Fruit fly (Drosophila melanogaster) whole organism, embryonic: Measurements from ENCODE around the gene CG15515.

Experiments
- Ada2b ChIP-seq: fragments of 200-800 bp; sonication (Bioruptor generic); IDR thresholded peaks from 2 replicates; pipeline ENCODE4 v1.3.6; 2022; ENCODE audit warnings: missing biosample characterization, missing genetic modification characterization
- Antp ChIP-seq: fragments of 200-800 bp; sonication (Bioruptor generic); optimal IDR thresholded peaks from 3 replicates; lab custom pipeline; 2016; ENCODE audit warnings: missing biosample characterization, missing genetic modification characterization
- Asciz ChIP-seq: fragments of 200-800 bp; sonication (Bioruptor generic); optimal IDR thresholded peaks from 2 replicates; lab custom pipeline; 2017; ENCODE audit warnings: missing biosample characterization, mild to moderate bottlenecking, missing genetic modification characterization, missing genetic modification reagents
- Atf-2 ChIP-seq: fragments of 200-800 bp; sonication (Bioruptor generic); optimal IDR thresholded peaks from 2 replicates; lab custom pipeline; 2016; ENCODE audit warnings: missing biosample characterization, missing genetic modification characterization
- B-H1 ChIP-seq: fragments of 200-800 bp; sonication (Bioruptor generic); IDR thresholded peaks from 3 replicates; pipeline ENCODE4 v1.3.6; 2022; ENCODE audit warnings: missing biosample characterization, missing genetic modification characterization
- CG10654 ChIP-seq: fragments of 200-800 bp; sonication (Bioruptor generic); optimal IDR thresholded peaks from 2 replicates; lab custom pipeline; 2016; ENCODE audit warnings: missing biosample characterization, missing genetic modification characterization
- CG12744 ChIP-seq: fragments of 200-800 bp; sonication (Bioruptor generic); optimal IDR thresholded peaks from 2 replicates; lab custom pipeline; 2016; ENCODE audit warnings: missing biosample characterization, missing genetic modification characterization
- CG15514 ChIP-seq: fragments of 200-800 bp; sonication (Bioruptor generic); optimal IDR thresholded peaks from 3 replicates; lab custom pipeline; 2017; ENCODE audit warnings: missing biosample characterization, missing genetic modification characterization, mild to moderate bottlenecking, moderate library complexity, missing genetic modification reagents
- CG17802 ChIP-seq: fragments of 200-800 bp; sonication (Bioruptor generic); optimal IDR thresholded peaks from 2 replicates; lab custom pipeline; 2018; ENCODE audit warnings: missing biosample characterization, mild to moderate bottlenecking, missing genetic modification characterization, moderate library complexity
- CG2889 ChIP-seq: fragments of 200-800 bp; sonication (Bioruptor generic); IDR thresholded peaks from 3 replicates; pipeline ENCODE4 v1.3.6; 2022; ENCODE audit warnings: missing biosample characterization, missing genetic modification characterization
- CG32767 ChIP-seq: fragments of 200-800 bp; sonication (Bioruptor generic); IDR thresholded peaks from 2 replicates; pipeline ENCODE4 v1.3.6; 2022; ENCODE audit warnings: missing biosample characterization, missing genetic modification characterization
- CG3407 ChIP-seq: fragments of 200-800 bp; sonication (Bioruptor generic); optimal IDR thresholded peaks from 2 replicates; lab custom pipeline; 2018; ENCODE audit warnings: missing biosample characterization, mild to moderate bottlenecking, missing genetic modification characterization
- CG3847 ChIP-seq: fragments of 200-800 bp; sonication (Bioruptor generic); IDR thresholded peaks from 2 replicates; pipeline ENCODE4 v1.3.6; 2022; ENCODE audit warnings: missing biosample characterization, missing genetic modification characterization
- CG7839 ChIP-seq: fragments of 200-800 bp; sonication (Bioruptor generic); optimal IDR thresholded peaks from 3 replicates; lab custom pipeline; 2018; ENCODE audit warnings: missing biosample characterization, mild to moderate bottlenecking, missing genetic modification characterization, moderate library complexity
- CG8290 ChIP-seq, 3 experiments: fragments of 200-800 bp; sonication (Bioruptor generic); optimal IDR thresholded peaks; 2 replicates each; lab custom pipeline; 2016 to 2019; ENCODE audit warnings: missing biosample characterization in 3 of 3, missing genetic modification characterization in 3 of 3, mild to moderate bottlenecking in 2 of 3, moderate library complexity in 1 of 3
- CG8478 ChIP-seq: fragments of >200 bp; optimal IDR thresholded peaks from 2 replicates; lab custom pipeline; 2018
- Chrac-16 ChIP-seq: fragments of 200-800 bp; sonication (Bioruptor generic); optimal IDR thresholded peaks from 3 replicates; lab custom pipeline; 2016; ENCODE audit warnings: missing biosample characterization, missing genetic modification characterization
- Dip3 ChIP-seq: fragments of 200-800 bp; sonication (Bioruptor generic); optimal IDR thresholded peaks from 3 replicates; lab custom pipeline; 2016; ENCODE audit warnings: missing biosample characterization, missing genetic modification characterization
- Doc3 ChIP-seq: fragments of 200-800 bp; sonication (Bioruptor generic); IDR thresholded peaks from 3 replicates; pipeline ENCODE4 v1.3.6; 2022; ENCODE audit warnings: missing biosample characterization, missing genetic modification characterization; ENCODE audit not compliant: partially characterized antibody
- E2f2 ChIP-seq: fragments of 200-800 bp; sonication (Bioruptor generic); IDR thresholded peaks from 2 replicates; pipeline ENCODE4 v1.3.6; 2022; ENCODE audit warnings: missing biosample characterization, missing genetic modification characterization
- Gug ChIP-seq: fragments of 200-800 bp; sonication (Bioruptor generic); IDR thresholded peaks from 4 replicates; pipeline ENCODE4 v1.3.6; 2022; ENCODE audit warnings: missing biosample characterization, missing genetic modification characterization
- HmgD ChIP-seq: fragments of 200-800 bp; sonication (Bioruptor generic); optimal IDR thresholded peaks from 3 replicates; lab custom pipeline; 2016; ENCODE audit warnings: missing biosample characterization, missing genetic modification characterization
- HmgZ ChIP-seq: fragments of 200-800 bp; sonication (Bioruptor generic); optimal IDR thresholded peaks from 2 replicates; lab custom pipeline; 2018; ENCODE audit warnings: missing biosample characterization, mild to moderate bottlenecking, missing genetic modification characterization
- MBD-R2 ChIP-seq: fragments of 200-800 bp; sonication (Bioruptor generic); IDR thresholded peaks from 2 replicates; pipeline ENCODE4 v1.3.6; 2022; ENCODE audit warnings: missing biosample characterization, missing genetic modification characterization
- Meics ChIP-seq: fragments of 200-800 bp; sonication (Bioruptor generic); optimal IDR thresholded peaks from 2 replicates; lab custom pipeline; 2017; ENCODE audit warnings: missing biosample characterization, mild to moderate bottlenecking, missing genetic modification characterization
- Mrtf ChIP-seq: fragments of 200-800 bp; sonication (Bioruptor generic); IDR thresholded peaks from 3 replicates; pipeline ENCODE4 v1.3.6; 2022; ENCODE audit warnings: missing biosample characterization, missing genetic modification characterization
- Neu2 ChIP-seq: fragments of 200-800 bp; sonication (Bioruptor generic); optimal IDR thresholded peaks from 3 replicates; lab custom pipeline; 2016; ENCODE audit warnings: missing biosample characterization, missing genetic modification characterization, borderline replicate concordance
- Spps ChIP-seq: fragments of 200-800 bp; sonication (Bioruptor generic); optimal IDR thresholded peaks from 2 replicates; lab custom pipeline; 2018; ENCODE audit warnings: missing biosample characterization, mild to moderate bottlenecking, missing genetic modification characterization
- Ssrp ChIP-seq: fragments of 200-800 bp; sonication (Bioruptor generic); optimal IDR thresholded peaks from 2 replicates; lab custom pipeline; 2018; ENCODE audit warnings: missing biosample characterization, mild to moderate bottlenecking, missing genetic modification characterization, moderate library complexity
- Vsx1 ChIP-seq: fragments of 200-800 bp; sonication (Bioruptor generic); optimal IDR thresholded peaks from 2 replicates; lab custom pipeline; 2017; ENCODE audit warnings: missing biosample characterization, mild to moderate bottlenecking, missing genetic modification characterization, missing genetic modification reagents
- bowl ChIP-seq: fragments of 200-800 bp; sonication (Bioruptor generic); IDR thresholded peaks from 2 replicates; pipeline ENCODE4 v1.3.6; 2022; ENCODE audit warnings: missing biosample characterization, missing genetic modification characterization
- cas ChIP-seq: fragments of 200-800 bp; sonication (Bioruptor generic); IDR thresholded peaks from 2 replicates; pipeline ENCODE4 v1.3.6; 2022; ENCODE audit warnings: missing biosample characterization, missing genetic modification characterization
- cg ChIP-seq: fragments of 200-800 bp; sonication (Bioruptor generic); optimal IDR thresholded peaks from 3 replicates; lab custom pipeline; 2019; ENCODE audit warnings: missing biosample characterization, mild to moderate bottlenecking, missing genetic modification characterization, moderate library complexity
- chinmo ChIP-seq: fragments of 200-800 bp; sonication (Bioruptor generic); IDR thresholded peaks from 4 replicates; pipeline ENCODE4 v1.3.6; 2022; ENCODE audit warnings: missing biosample characterization, missing genetic modification characterization; ENCODE audit not compliant: partially characterized antibody
- croc ChIP-seq: fragments of 200-800 bp; sonication (Bioruptor generic); conservative IDR thresholded peaks from 3 replicates; pipeline ENCODE4 v1.3.6; 2022; ENCODE audit warnings: missing biosample characterization, missing genetic modification characterization
- cwo ChIP-seq: fragments of 200-800 bp; sonication (Bioruptor generic); optimal IDR thresholded peaks from 3 replicates; lab custom pipeline; 2017; ENCODE audit warnings: missing biosample characterization, missing genetic modification characterization, mild to moderate bottlenecking, moderate library complexity, missing genetic modification reagents
- dan ChIP-seq: fragments of 200-800 bp; sonication (Bioruptor generic); IDR thresholded peaks from 2 replicates; pipeline ENCODE4 v1.3.6; 2022; ENCODE audit warnings: missing biosample characterization, missing genetic modification characterization
- dm ChIP-seq: fragments of 200-800 bp; sonication (Bioruptor generic); optimal IDR thresholded peaks from 3 replicates; lab custom pipeline; 2016; ENCODE audit warnings: missing biosample characterization, missing genetic modification characterization
- ems ChIP-seq: fragments of 200-800 bp; sonication (Bioruptor generic); optimal IDR thresholded peaks from 3 replicates; lab custom pipeline; 2016; ENCODE audit warnings: missing biosample characterization, missing genetic modification characterization
- en ChIP-seq: fragments of 200-800 bp; sonication (Bioruptor generic); optimal IDR thresholded peaks from 2 replicates; lab custom pipeline; 2016; ENCODE audit warnings: missing biosample characterization, missing genetic modification characterization
- fd102C ChIP-seq: fragments of 200-800 bp; sonication (Bioruptor generic); optimal IDR thresholded peaks from 2 replicates; lab custom pipeline; 2018; ENCODE audit warnings: missing biosample characterization, mild to moderate bottlenecking, missing genetic modification characterization, moderate library complexity
- hkb ChIP-seq, 2 experiments: fragments of 200-800 bp in 1 of 2; fragments of >200 bp in 1 of 2; sonication (Bioruptor generic) in 1 of 2; IDR thresholded peaks in 1 of 2; optimal IDR thresholded peaks in 1 of 2; 2 replicates each; pipeline versions ENCODE4 v1.3.6 to Lab custom; 2017 to 2022; ENCODE audit warnings: missing biosample characterization in 1 of 2, missing genetic modification characterization in 1 of 2
- kay ChIP-seq: fragments of 200-800 bp; sonication (Bioruptor generic); optimal IDR thresholded peaks from 2 replicates; lab custom pipeline; 2016; ENCODE audit warnings: missing biosample characterization, missing genetic modification characterization
- kni ChIP-seq: fragments of 200-800 bp; sonication (Bioruptor generic); optimal IDR thresholded peaks from 3 replicates; lab custom pipeline; 2017; ENCODE audit warnings: mild to moderate bottlenecking, missing biosample characterization, missing genetic modification reagents, missing genetic modification characterization
- lilli ChIP-seq: fragments of 200-800 bp; sonication (Bioruptor generic); optimal IDR thresholded peaks from 3 replicates; lab custom pipeline; 2016; ENCODE audit warnings: missing biosample characterization, missing genetic modification characterization
- phol ChIP-seq: fragments of 200-800 bp; sonication (Bioruptor generic); optimal IDR thresholded peaks from 3 replicates; lab custom pipeline; 2018; ENCODE audit warnings: missing biosample characterization, mild to moderate bottlenecking, missing genetic modification characterization, moderate library complexity
- sr ChIP-seq: fragments of 200-800 bp; sonication (Bioruptor generic); IDR thresholded peaks from 3 replicates; pipeline ENCODE4 v1.3.6; 2022; ENCODE audit warnings: missing biosample characterization, missing genetic modification characterization
- tna ChIP-seq: fragments of 200-800 bp; sonication (Bioruptor generic); IDR thresholded peaks from 2 replicates; pipeline ENCODE4 v1.3.6; 2022; ENCODE audit warnings: missing biosample characterization, missing genetic modification characterization; ENCODE audit not compliant: partially characterized antibody
- twi ChIP-seq: fragments of 200-800 bp; optimal IDR thresholded peaks from 2 replicates; lab custom pipeline; 2019; ENCODE audit warnings: missing biosample characterization, mild to moderate bottlenecking, missing genetic modification characterization, moderate library complexity
- vnd ChIP-seq: fragments of 200-800 bp; sonication (Bioruptor generic); IDR thresholded peaks from 3 replicates; pipeline ENCODE4 v1.3.6; 2022; ENCODE audit warnings: missing biosample characterization, missing genetic modification characterization; ENCODE audit not compliant: partially characterized antibody
- zfh2 ChIP-seq: fragments of 200-800 bp; sonication (Bioruptor generic); optimal IDR thresholded peaks from 2 replicates; lab custom pipeline; 2016; ENCODE audit warnings: missing biosample characterization, missing genetic modification characterization

Gene CG15515

dm6 chr3R:29857228-29857627 is 48.0 kb upstream of the CG15515 start, which contains the start of gene dgt1 (continued):
- no peak for TF ChIP-seq Atf-2 (GFP tag; lab: Kevin White, UChicago)
- TF ChIP-seq chinmo: no peak
- TF ChIP-seq Chrac-16 (GFP tag; lab: Kevin White, UChicago): no peak
- TF ChIP-seq Dip3 (GFP tag; lab: Kevin White, UChicago): no peak
- no peak for TF ChIP-seq CG8290 (GFP tag; optimal IDR thresholded peaks at IDR 0.05; lab: Kevin White, UChicago)
- no peak for TF ChIP-seq CG8290 (tag; optimal IDR thresholded peaks at IDR 0.05; lab: Kevin White, UChicago)
- peak; percentile 91 for TF ChIP-seq E2f2 (GFP tag; lab: Robert Waterston, UW)
- TF ChIP-seq HmgD (GFP tag; lab: Kevin White, UChicago): peak; percentile 5
- TF ChIP-seq en (GFP tag; lab: Kevin White, UChicago): no peak
- TF ChIP-seq CG12744 (GFP tag; lab: Kevin White, UChicago): no peak
- no peak for TF ChIP-seq CG2889 (GFP tag; lab: Robert Waterston, UW)
- TF ChIP-seq Antp (GFP tag; lab: Kevin White, UChicago): no peak
- TF ChIP-seq Meics (GFP tag; lab: Kevin White, UChicago): no peak
- TF ChIP-seq CG8478 (lab: Kevin White, UChicago): no peak
- TF ChIP-seq Doc3 (GFP tag; lab: Robert Waterston, UW): no peak
- TF ChIP-seq Ssrp (tag; lab: Kevin White, UChicago): no peak
- no peak for TF ChIP-seq dan (GFP tag; lab: Robert Waterston, UW)
- TF ChIP-seq CG32767 (GFP tag; lab: Robert Waterston, UW): no peak
- no peak for TF ChIP-seq Gug (GFP tag; lab: Robert Waterston, UW)
- no peak for TF ChIP-seq CG10654 (GFP tag; lab: Kevin White, UChicago)
- peak; percentile 14 for TF ChIP-seq phol (tag; lab: Kevin White, UChicago)
- no peak for TF ChIP-seq lilli (GFP tag; lab: Kevin White, UChicago)
- TF ChIP-seq B-H1 (GFP tag; lab: Robert Waterston, UW): no peak
- no peak for TF ChIP-seq Asciz (GFP tag; lab: Kevin White, UChicago)
- TF ChIP-seq kni: no peak
- peak; percentile 80 for TF ChIP-seq MBD-R2 (GFP tag; lab: Robert Waterston, UW)
- no peak for TF ChIP-seq vnd (GFP tag; lab: Robert Waterston, UW)
- TF ChIP-seq Mrtf: no peak
- no peak for TF ChIP-seq zfh2 (GFP tag; lab: Kevin White, UChicago)
- no peak for TF ChIP-seq Vsx1
- no peak for TF ChIP-seq CG7839 (tag; lab: Kevin White, UChicago)
- TF ChIP-seq cas (GFP tag; lab: Robert Waterston, UW): no peak
- TF ChIP-seq CG17802 (tag; lab: Kevin White, UChicago): no peak
- TF ChIP-seq tna (GFP tag; lab: Robert Waterston, UW): peak; percentile 7; the same call in 1 of the 2 replicates
- TF ChIP-seq ems (GFP tag; lab: Kevin White, UChicago): peak; percentile 14
- TF ChIP-seq kay (GFP tag; lab: Kevin White, UChicago): no peak
- no peak for TF ChIP-seq Spps
- TF ChIP-seq bowl (GFP tag; lab: Robert Waterston, UW): no peak
- TF ChIP-seq Neu2 (GFP tag; lab: Kevin White, UChicago): no peak
- no peak for TF ChIP-seq cg (GFP tag; lab: Kevin White, UChicago)
- peak; percentile 42 for TF ChIP-seq dm
- no peak for TF ChIP-seq Ada2b (GFP tag; lab: Robert Waterston, UW)
- TF ChIP-seq twi (tag; lab: Kevin White, UChicago): no peak
- TF ChIP-seq HmgZ (tag; lab: Kevin White, UChicago): peak; percentile 63
- TF ChIP-seq croc (GFP tag; lab: Robert Waterston, UW): no peak
- peak; percentile 93 for TF ChIP-seq CG15514 (GFP tag; lab: Kevin White, UChicago)
- peak; percentile 24; the same call in 1 of the 2 replicates for TF ChIP-seq CG3847 (GFP tag; lab: Robert Waterston, UW)
- TF ChIP-seq CG3407: no peak
- no peak for TF ChIP-seq cwo (GFP tag; lab: Kevin White, UChicago)
- TF ChIP-seq fd102C (GFP tag; lab: Kevin White, UChicago): no peak
- TF ChIP-seq sr (GFP tag; lab: Robert Waterston, UW): no peak
- TF ChIP-seq hkb (optimal IDR thresholded peaks at IDR 0.05; lab: Kevin White, UChicago): no peak
- TF ChIP-seq hkb (GFP tag; IDR thresholded peaks at IDR 0.05; lab: Robert Waterston, UW): no peak
